Fruit fly (Drosophila melanogaster): ENCODE measurements around the gene Men-b.

Gene Men-b

DNA sequence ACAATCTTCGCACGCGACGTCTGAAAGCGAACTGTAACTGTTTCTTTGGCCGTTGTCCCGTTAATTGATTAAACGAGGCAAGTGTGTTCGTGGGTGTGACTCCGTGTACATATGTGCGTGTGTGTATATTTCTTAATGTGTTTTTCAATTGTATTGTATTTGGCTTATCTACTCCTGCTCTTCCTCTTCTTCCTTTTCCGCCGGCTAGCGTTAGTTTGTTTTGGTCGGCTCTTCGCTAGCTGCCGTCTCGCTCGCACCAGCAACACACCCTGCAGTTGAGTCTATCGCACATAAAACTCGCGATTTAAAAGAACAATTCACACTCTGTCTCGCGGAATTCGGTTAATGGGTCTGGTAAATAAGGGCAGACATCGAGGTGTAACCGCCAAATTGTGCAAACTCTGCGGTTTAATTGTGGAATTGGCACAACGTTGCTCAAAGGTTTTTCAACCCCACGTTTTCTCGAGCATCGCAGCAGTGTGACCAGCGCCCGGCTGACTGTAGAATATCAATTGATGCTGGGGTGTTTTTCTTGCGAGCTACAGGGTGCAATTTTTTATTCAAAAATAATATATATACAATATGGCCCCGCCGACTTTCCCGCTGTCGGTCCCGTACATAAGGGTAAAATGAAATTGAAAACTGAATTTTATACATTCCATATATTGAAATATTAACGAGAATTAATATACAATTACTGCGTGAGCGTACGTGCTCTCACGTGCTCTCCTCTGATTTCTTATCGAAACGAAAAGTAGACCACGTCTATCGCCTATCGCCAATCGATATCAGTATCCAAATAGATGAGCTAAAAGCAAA lies 39.5 kb upstream of the Men-b start, which contains the start of the genes gb and CG5815 (continued):
- TF ChIP-seq CG4424 (GFP tag; optimal IDR thresholded peaks at IDR 0.05) (peak; percentile 93), E2f2 (GFP tag; IDR thresholded peaks at IDR 0.05) (peak; percentile 77), fd3F (GFP tag; optimal IDR thresholded peaks at IDR 0.05) (peak; percentile 87), CG9215 (GFP tag; IDR thresholded peaks at IDR 0.05) (peak; percentile 89), CG15479 (GFP tag; optimal IDR thresholded peaks at IDR 0.05) (peak; percentile 88), CkIIα-i1 (GFP tag; IDR thresholded peaks at IDR 0.05) (no peak), ewg (GFP tag; optimal IDR thresholded peaks at IDR 0.05) (peak; percentile 85), Hmr (GFP tag; optimal IDR thresholded peaks at IDR 0.05) (peak; percentile 95), CG14860 (GFP tag; IDR thresholded peaks at IDR 0.05; ENCODE audit: partially characterized antibody) (peak; percentile 97), CG6683 (GFP tag; optimal IDR thresholded peaks at IDR 0.05) (peak; percentile 81), Antp (GFP tag; optimal IDR thresholded peaks at IDR 0.05) (peak; percentile 51), Drgx (GFP tag; IDR thresholded peaks at IDR 0.05) (peak; percentile 91), Oaz (GFP tag; IDR thresholded peaks at IDR 0.05) (peak; percentile 80), gcm (GFP tag; optimal IDR thresholded peaks at IDR 0.05) (peak; percentile 71), nmo (GFP tag; optimal IDR thresholded peaks at IDR 0.05) (peak; percentile 94), CG5953 (GFP tag; IDR thresholded peaks at IDR 0.05) (peak; percentile 80), CG17912 (GFP tag; optimal IDR thresholded peaks at IDR 0.05) (peak; percentile 66), CG8281 (tag; optimal IDR thresholded peaks at IDR 0.05) (peak; percentile 66), dm (GFP tag; optimal IDR thresholded peaks at IDR 0.05) (peak; percentile 85), pita (GFP tag; optimal IDR thresholded peaks at IDR 0.05) (no peak), CG10209 (GFP tag; optimal IDR thresholded peaks at IDR 0.05) (peak; percentile 89), Bgb (GFP tag; IDR thresholded peaks at IDR 0.05; ENCODE audit: partially characterized antibody) (peak; percentile 90), CG11695 (GFP tag; IDR thresholded peaks at IDR 0.05) (peak; percentile 90), Gsc (GFP tag; IDR thresholded peaks at IDR 0.05) (no peak), B-H1 (GFP tag; IDR thresholded peaks at IDR 0.05) (peak; percentile 77), gcm2 (GFP tag; optimal IDR thresholded peaks at IDR 0.05) (peak; percentile 71), bsh (GFP tag; optimal IDR thresholded peaks at IDR 0.05) (peak; percentile 60 to 90), onecut (GFP tag; IDR thresholded peaks at IDR 0.05) (peak; percentile 83), CG5180 (GFP tag; optimal IDR thresholded peaks at IDR 0.05) (no peak), h (optimal IDR thresholded peaks at IDR 0.05) (no peak), sr (GFP tag; IDR thresholded peaks at IDR 0.05) (0 out of 3 replicates have a peak, but pooled peaks have one; percentile 53), Stat92E (GFP tag; optimal IDR thresholded peaks at IDR 0.05) (peak in 1 of 3 experiments; percentile 34), cg (GFP tag; optimal IDR thresholded peaks at IDR 0.05) (peak; percentile 75), CG3065 (GFP tag; optimal IDR thresholded peaks at IDR 0.05) (peak; percentile 67), fd96Cb (tag; optimal IDR thresholded peaks at IDR 0.05) (peak; percentile 89), Myb (GFP tag; optimal IDR thresholded peaks at IDR 0.05) (peak; percentile 51), CG17568 (GFP tag; optimal IDR thresholded peaks at IDR 0.05) (no peak), gt (GFP tag; IDR thresholded peaks at IDR 0.05) (0 out of 2 replicates have a peak, but pooled peaks have one; percentile 38), en (GFP tag; optimal IDR thresholded peaks at IDR 0.05) (peak; percentile 51), ase (GFP tag; IDR thresholded peaks at IDR 0.05) (peak; percentile 84), Ets97D (GFP tag; optimal IDR thresholded peaks at IDR 0.05) (peak; percentile 78), NC2β (GFP tag; optimal IDR thresholded peaks at IDR 0.05) (peak; percentile 48), HmgD (GFP tag; optimal IDR thresholded peaks at IDR 0.05) (no peak), Opbp (GFP tag; IDR thresholded peaks at IDR 0.05; ENCODE audit: partially characterized antibody) (peak; percentile 86), CG8089 (GFP tag; optimal IDR thresholded peaks at IDR 0.05) (peak; percentile 54), Awh (GFP tag; IDR thresholded peaks at IDR 0.05) (0 out of 2 replicates have a peak, but pooled peaks have one; percentile 63), Bdp1 (GFP tag; optimal IDR thresholded peaks at IDR 0.05) (peak; percentile 77), crp (GFP tag; optimal IDR thresholded peaks at IDR 0.05) (peak in 1 of 2 experiments; percentile 66)

Measured in whole organism, embryonic.